Worm (Caenorhabditis elegans) whole organism, L3 larva: ENCODE measurements around the gene T26G10.1.
A peak's percentile ranks its signal among the peaks of the same experiment; 100 is the strongest.

ENCODE experiments used
- ceh-28 ChIP-seq: fragments of 150-350 bp; optimal IDR thresholded peaks from 2 replicates; lab custom pipeline; 2014; ENCODE audit warnings: missing biosample characterization, missing genetic modification reagents, missing genetic modification characterization
- ceh-9 ChIP-seq: sonication (generic microtip); optimal IDR thresholded peaks from 2 replicates; lab custom pipeline; 2018; ENCODE audit warnings: missing biosample characterization, missing genetic modification characterization
- egl-27 ChIP-seq: sonication (generic microtip); optimal IDR thresholded peaks from 4 replicates; lab custom pipeline; 2017; ENCODE audit warnings: missing biosample characterization, missing genetic modification reagents, missing genetic modification characterization
- elt-2 ChIP-seq: sonication (generic microtip); optimal IDR thresholded peaks from 2 replicates; lab custom pipeline; 2016; ENCODE audit warnings: missing genetic modification reagents, mild to moderate bottlenecking, missing genetic modification characterization, missing compliant biosample characterization
- eor-1 ChIP-seq, 2 experiments: fragments of 150-350 bp; optimal IDR thresholded peaks; 2 replicates each; lab custom pipeline; 2014 to 2018; ENCODE audit warnings: missing biosample characterization in 2 of 2, missing genetic modification characterization in 2 of 2
- fkh-2 ChIP-seq: fragments of 150-350 bp; optimal IDR thresholded peaks from 2 replicates; lab custom pipeline; 2014; ENCODE audit warnings: missing biosample characterization, missing genetic modification reagents, missing genetic modification characterization
- jun-1 ChIP-seq: fragments of 150-350 bp; optimal IDR thresholded peaks from 2 replicates; lab custom pipeline; 2014; ENCODE audit warnings: missing biosample characterization, missing genetic modification reagents, missing genetic modification characterization
- lin-15B ChIP-seq: fragments of 150-350 bp; optimal IDR thresholded peaks from 2 replicates; lab custom pipeline; 2014; ENCODE audit warnings: missing biosample characterization, missing genetic modification characterization
- lin-39 ChIP-seq: fragments of 150-350 bp; optimal IDR thresholded peaks from 2 replicates; lab custom pipeline; 2018; ENCODE audit warnings: missing biosample characterization, missing genetic modification reagents, missing genetic modification characterization
- mdl-1 ChIP-seq: fragments of 150-350 bp; optimal IDR thresholded peaks from 2 replicates; lab custom pipeline; 2014; ENCODE audit warnings: missing biosample characterization, missing genetic modification characterization
- mml-1 ChIP-seq: fragments of 150-350 bp; sonication (generic microtip); optimal IDR thresholded peaks from 3 replicates; lab custom pipeline; 2014; ENCODE audit warnings: missing biosample characterization, missing genetic modification characterization
- nhr-12 ChIP-seq: fragments of 150-350 bp; optimal IDR thresholded peaks from 2 replicates; lab custom pipeline; 2014; ENCODE audit warnings: missing biosample characterization, missing genetic modification characterization
- nhr-237 ChIP-seq: fragments of 150-350 bp; optimal IDR thresholded peaks from 2 replicates; lab custom pipeline; 2014; ENCODE audit warnings: missing biosample characterization, missing genetic modification characterization
- nhr-25 ChIP-seq: sonication (generic microtip); optimal IDR thresholded peaks from 2 replicates; lab custom pipeline; 2017; ENCODE audit warnings: missing biosample characterization, missing genetic modification characterization
- nhr-28 ChIP-seq: fragments of 150-350 bp; optimal IDR thresholded peaks from 2 replicates; lab custom pipeline; 2014; ENCODE audit warnings: missing biosample characterization, missing genetic modification characterization
- nhr-43 ChIP-seq: sonication (generic microtip); optimal IDR thresholded peaks from 2 replicates; lab custom pipeline; 2016; ENCODE audit warnings: mild to moderate bottlenecking, missing genetic modification characterization, missing compliant biosample characterization; ENCODE audit not compliant: poor library complexity, severe bottlenecking
- nhr-77 ChIP-seq: fragments of 150-350 bp; optimal IDR thresholded peaks from 2 replicates; lab custom pipeline; 2014; ENCODE audit warnings: missing biosample characterization, missing genetic modification characterization
- pha-4 ChIP-seq: fragments of 150-350 bp; optimal IDR thresholded peaks from 2 replicates; lab custom pipeline; 2014; ENCODE audit warnings: missing biosample characterization, missing genetic modification reagents, missing genetic modification characterization
- pqm-1 ChIP-seq: fragments of 150-350 bp; optimal IDR thresholded peaks from 2 replicates; lab custom pipeline; 2017; ENCODE audit warnings: missing biosample characterization, missing genetic modification characterization, inconsistent platforms
- snpc-4 ChIP-seq: fragments of 150-350 bp; optimal IDR thresholded peaks from 2 replicates; lab custom pipeline; 2014; ENCODE audit warnings: missing biosample characterization, missing genetic modification characterization
- ztf-11 ChIP-seq: fragments of 150-350 bp; optimal IDR thresholded peaks from 2 replicates; lab custom pipeline; 2014; ENCODE audit warnings: missing biosample characterization, missing genetic modification characterization
- ztf-4 ChIP-seq: fragments of 150-350 bp; optimal IDR thresholded peaks from 2 replicates; lab custom pipeline; 2014; ENCODE audit warnings: missing biosample characterization, missing genetic modification characterization

The T26G10.1 gene

DNA sequence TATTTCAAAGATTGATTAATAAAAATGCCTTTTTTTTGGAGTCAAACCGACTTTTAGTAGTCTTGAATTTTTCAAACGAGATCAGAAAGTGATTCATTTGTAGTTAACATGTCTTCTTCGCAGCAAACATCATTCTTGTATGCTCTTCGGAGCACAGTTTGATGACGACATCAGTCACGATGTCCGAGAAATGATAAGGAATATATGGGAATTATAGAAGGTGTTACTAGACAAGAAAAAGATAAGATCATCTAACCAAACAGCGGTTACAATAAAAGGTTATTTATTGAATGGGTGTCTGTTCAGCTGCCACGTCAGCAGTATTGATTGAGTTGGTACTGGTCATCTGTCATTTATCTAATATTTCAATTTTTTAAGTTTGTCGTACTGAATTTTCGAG, 40.1 kb downstream of the T26G10.1 start:
- TF ChIP-seq elt-2 (tag; lab: Kevin White, UChicago) (peak; percentile 38), nhr-77 (tag; lab: Kevin White, UChicago) (no peak), egl-27 (no peak), ztf-11 (tag; lab: Kevin White, UChicago) (no peak), mml-1 (tag; lab: Kevin White, UChicago) (no peak), pqm-1 (peak; percentile 12), ceh-9 (tag; lab: Kevin White, UChicago) (no peak), jun-1 (no peak), snpc-4 (tag; lab: Kevin White, UChicago) (no peak), nhr-28 (tag; lab: Kevin White, UChicago) (no peak)

DNA sequence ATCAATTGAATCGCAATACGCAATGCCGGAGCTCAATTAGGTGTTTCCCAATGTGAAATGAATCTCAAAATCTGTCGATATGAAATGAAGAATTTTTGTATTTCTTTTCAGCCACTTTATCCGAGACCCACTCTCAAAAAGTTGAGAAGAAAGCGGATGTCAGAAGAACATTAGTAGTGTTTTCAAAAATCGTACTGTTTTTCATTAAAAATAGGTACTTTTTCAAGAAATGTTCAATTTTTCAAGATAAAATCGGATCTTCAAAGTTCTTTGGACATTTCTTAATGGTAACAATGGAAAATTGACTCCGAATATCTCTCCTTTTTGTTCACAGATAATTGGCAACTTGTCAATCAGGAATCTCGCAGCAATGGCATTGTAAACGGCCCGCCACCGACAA, 45.2 kb downstream of the T26G10.1 start, which contains the start of gene flp-25:
TSS of gene flp-25 (plus strand) at position 301 of the 400 bp plus-strand sequence.
- TF ChIP-seq nhr-12 (tag; lab: Kevin White, UChicago) (no peak), ceh-9 (tag; lab: Kevin White, UChicago) (no peak), nhr-28 (tag; lab: Kevin White, UChicago) (no peak), mml-1 (tag; lab: Kevin White, UChicago) (no peak)

DNA sequence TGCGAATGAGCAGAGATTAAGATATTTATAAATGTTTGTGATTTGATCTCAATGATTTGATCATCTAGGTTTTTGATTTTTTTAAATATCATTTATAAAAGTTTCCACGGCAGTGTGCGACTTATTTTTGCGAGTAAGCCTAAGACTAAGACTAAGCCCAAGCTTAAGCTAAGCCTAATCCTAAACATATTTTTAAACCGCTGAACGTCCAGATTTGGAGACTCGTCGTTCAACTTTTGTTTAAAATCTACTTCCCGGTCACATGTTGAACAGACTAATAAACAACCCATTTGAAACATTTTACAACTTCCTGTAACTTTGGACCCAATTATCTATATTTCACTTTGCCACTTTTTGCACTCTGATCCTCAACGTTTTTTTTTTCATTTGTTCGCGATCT, 47.4 kb downstream of the T26G10.1 start, which contains the start of gene K04H4.5:
TSS of gene K04H4.5 (plus strand) at position 301 of the 400 bp plus-strand sequence.
- TF ChIP-seq nhr-237 (tag; lab: Kevin White, UChicago) = no peak
- no peak for TF ChIP-seq fkh-2 (tag; lab: Kevin White, UChicago)
- TF ChIP-seq mml-1 (tag; lab: Kevin White, UChicago) = no peak
- no peak for TF ChIP-seq egl-27
- TF ChIP-seq pha-4 (tag; lab: Kevin White, UChicago) = no peak
- no peak for TF ChIP-seq ceh-28 (tag; lab: Kevin White, UChicago)
- TF ChIP-seq eor-1 (tag; optimal IDR thresholded peaks at IDR 0.05; lab: Kevin White, UChicago) = no peak
- no peak for TF ChIP-seq lin-39 (tag; lab: Kevin White, UChicago)
- no peak for TF ChIP-seq mdl-1 (tag; lab: Kevin White, UChicago)
- no peak for TF ChIP-seq jun-1
- TF ChIP-seq lin-15B (tag; lab: Kevin White, UChicago) = no peak
- TF ChIP-seq nhr-43 (tag; lab: Kevin White, UChicago) = no peak

DNA sequence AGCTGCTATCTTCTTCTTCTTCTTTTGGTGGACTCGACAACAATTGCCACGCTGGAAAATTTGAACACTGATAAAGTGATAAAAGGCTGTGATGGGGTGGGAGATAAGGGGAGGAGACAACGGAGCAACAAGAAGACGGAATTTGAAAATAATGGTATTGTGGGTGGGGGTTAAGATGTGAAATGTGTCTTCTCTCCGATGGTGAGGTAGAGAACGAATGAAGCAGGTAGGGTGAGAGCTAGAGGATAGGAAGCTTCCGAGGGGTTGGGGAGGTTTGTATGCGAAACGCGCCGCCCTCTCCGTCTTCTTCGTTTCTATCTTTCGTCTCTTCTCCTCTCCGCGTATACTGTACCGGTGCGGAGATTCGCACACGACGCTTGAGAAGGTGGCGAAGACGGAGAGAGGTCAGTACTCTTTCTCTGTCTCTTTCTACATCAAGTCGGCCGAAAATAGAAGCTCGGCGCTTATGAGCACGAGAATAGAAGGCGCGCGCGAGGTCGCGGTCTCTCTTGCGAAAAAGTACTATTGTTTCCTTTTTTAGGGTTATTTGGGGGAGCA, 51.0 kb downstream of the T26G10.1 start, which contains the start of gene chtb-1:
TSS of gene chtb-1 (minus strand) at position 51 of the 558 bp plus-strand sequence.
- TF ChIP-seq eor-1 (tag; optimal IDR thresholded peaks at IDR 0.05; lab: Kevin White, UChicago) = no peak
- TF ChIP-seq pha-4 (tag; lab: Kevin White, UChicago) = no peak
- TF ChIP-seq egl-27 = no peak
- TF ChIP-seq snpc-4 (tag; lab: Kevin White, UChicago) = no peak
- no peak for TF ChIP-seq nhr-25
- TF ChIP-seq ztf-4 (tag; lab: Kevin White, UChicago) = no peak
- no peak for TF ChIP-seq nhr-28 (tag; lab: Kevin White, UChicago)
